Worm (Caenorhabditis elegans): ENCODE data around the gene srh-139.

The srh-139 gene

DNA sequence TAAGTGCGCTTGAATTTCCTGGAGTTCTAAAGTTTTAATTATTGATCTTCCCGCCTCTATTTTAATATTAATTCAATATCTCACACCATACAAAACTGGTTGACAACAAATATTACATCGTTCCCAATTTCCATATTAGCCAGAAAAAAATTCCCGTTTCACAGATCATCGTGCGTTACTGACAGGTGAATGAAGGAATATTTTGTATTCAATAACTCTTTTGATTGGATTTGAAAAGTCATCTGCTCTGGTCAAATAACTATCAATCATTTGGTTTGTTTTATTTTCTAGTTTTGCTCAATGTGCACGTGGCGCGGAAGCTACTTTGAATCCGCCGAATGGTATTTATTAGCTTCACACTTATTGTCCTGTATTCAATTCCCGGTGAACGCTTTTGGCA, at the start of gene srh-139:
srh-139 (plus strand) TSS at position 301 of the 400 bp plus-strand sequence.
- TF ChIP-seq pqm-1 (tag; optimal IDR thresholded peaks at IDR 0.05) (no peak), nhr-237 (tag; optimal IDR thresholded peaks at IDR 0.05) (no peak), lsy-12 (tag; optimal IDR thresholded peaks at IDR 0.05) (no peak), mml-1 (tag; optimal IDR thresholded peaks at IDR 0.05) (no peak)

DNA sequence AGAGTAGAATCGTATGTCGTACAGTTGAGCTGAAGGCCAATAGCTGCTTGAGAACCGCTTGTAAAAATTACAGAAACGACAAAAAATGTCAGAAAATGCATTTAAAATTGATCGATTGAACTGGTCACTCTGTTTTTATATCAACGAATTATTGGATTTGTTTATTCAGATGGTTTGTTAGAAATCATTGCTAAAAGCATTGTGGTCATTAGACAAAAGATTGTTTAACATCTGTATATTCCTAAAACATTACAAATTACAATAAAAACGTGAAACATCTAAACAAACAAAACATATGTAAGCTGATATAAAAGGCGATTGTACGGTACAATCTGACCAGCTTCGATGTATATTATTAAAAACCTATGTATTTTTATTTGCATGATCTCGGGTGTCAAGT, 48.3 kb upstream of the srh-139 start, which contains the start of the genes F26D2.13 and F26D2.14:
F26D2.13 (minus strand) TSS at position 101 of the 400 bp plus-strand sequence.
F26D2.14 (plus strand) TSS at position 346 of the 400 bp plus-strand sequence.
- TF ChIP-seq lsy-12 (tag; optimal IDR thresholded peaks at IDR 0.05) (no peak), ceh-9 (tag; optimal IDR thresholded peaks at IDR 0.05) (no peak), ceh-82 (tag; optimal IDR thresholded peaks at IDR 0.05) (no peak), elt-1 (tag; optimal IDR thresholded peaks at IDR 0.05) (no peak), R02D3.7 (tag; optimal IDR thresholded peaks at IDR 0.05) (no peak), zag-1 (tag; optimal IDR thresholded peaks at IDR 0.05) (no peak), unc-62 (GFP tag; optimal IDR thresholded peaks at IDR 0.05) (no peak), lin-39 (tag; optimal IDR thresholded peaks at IDR 0.05) (no peak), ZK546.5 (tag; optimal IDR thresholded peaks at IDR 0.05) (no peak), daf-12 (tag; optimal IDR thresholded peaks at IDR 0.05) (no peak), skn-1 (tag; optimal IDR thresholded peaks at IDR 0.05) (no peak), nhr-237 (tag; optimal IDR thresholded peaks at IDR 0.05) (no peak), mml-1 (tag; optimal IDR thresholded peaks at IDR 0.05) (no peak), elt-2 (tag; optimal IDR thresholded peaks at IDR 0.05) (no peak), nhr-28 (tag; optimal IDR thresholded peaks at IDR 0.05) (no peak), nhr-43 (tag; optimal IDR thresholded peaks at IDR 0.05; ENCODE audit: poor library complexity, severe bottlenecking) (no peak), tbx-2 (tag; optimal IDR thresholded peaks at IDR 0.05) (no peak), egl-27 (tag; optimal IDR thresholded peaks at IDR 0.05) (no peak)

DNA sequence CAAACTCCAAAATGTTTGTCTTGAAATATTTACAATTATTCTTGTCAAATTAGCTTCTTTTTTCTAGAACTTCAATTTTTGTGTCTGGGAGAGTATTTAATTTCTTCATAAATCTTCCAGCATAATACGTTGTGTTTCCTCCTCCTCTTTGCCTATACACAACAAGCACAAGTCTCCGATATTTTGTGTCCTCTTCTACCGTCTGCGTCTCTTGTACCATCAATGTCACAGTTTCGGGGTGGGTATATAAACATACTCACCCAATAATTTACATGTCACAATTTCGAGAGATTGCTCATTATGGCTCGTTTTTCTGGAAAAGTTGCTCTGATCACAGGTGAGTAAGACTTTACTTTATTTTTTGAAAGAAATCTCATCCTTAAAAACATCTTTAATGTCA, 46.2 kb upstream of the srh-139 start, which contains the start of gene F26D2.15:
F26D2.15 (plus strand) TSS at position 301 of the 400 bp plus-strand sequence.
- TF ChIP-seq snpc-4 (tag; optimal IDR thresholded peaks at IDR 0.05) (no peak), nhr-23 (tag; optimal IDR thresholded peaks at IDR 0.05) (no peak), nhr-76 (tag; optimal IDR thresholded peaks at IDR 0.05) (no peak), unc-39 (tag; optimal IDR thresholded peaks at IDR 0.05) (no peak), elt-3 (tag; optimal IDR thresholded peaks at IDR 0.05) (no peak), elt-1 (tag; optimal IDR thresholded peaks at IDR 0.05) (no peak)

DNA sequence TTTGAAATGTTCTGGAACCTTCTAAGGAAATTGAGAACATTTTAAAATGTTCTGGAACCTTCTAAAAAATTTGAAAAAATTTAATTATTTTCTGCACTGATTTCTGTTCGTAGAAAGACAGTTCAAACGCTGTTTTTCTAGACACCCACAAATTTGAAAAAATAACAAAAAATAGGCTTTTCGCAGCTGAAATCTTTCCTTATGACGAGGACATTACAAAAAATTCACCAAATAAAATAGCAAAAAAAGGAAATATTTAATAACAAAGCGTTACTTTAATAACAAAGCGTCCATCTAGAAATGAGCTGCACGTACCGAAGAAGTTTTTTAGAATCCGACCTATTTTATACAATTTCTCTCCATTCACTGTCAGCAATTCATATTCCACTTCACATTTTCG, 40.2 kb upstream of the srh-139 start, which contains the start of gene srh-141:
srh-141 (plus strand) TSS at position 301 of the 400 bp plus-strand sequence.
- TF ChIP-seq lin-15B (tag; optimal IDR thresholded peaks at IDR 0.05) (no peak), nhr-23 (tag; optimal IDR thresholded peaks at IDR 0.05) (no peak), elt-3 (tag; optimal IDR thresholded peaks at IDR 0.05) (no peak), unc-39 (tag; optimal IDR thresholded peaks at IDR 0.05) (no peak), elt-1 (tag; optimal IDR thresholded peaks at IDR 0.05) (no peak), ztf-11 (tag; optimal IDR thresholded peaks at IDR 0.05) (no peak), elt-2 (tag; optimal IDR thresholded peaks at IDR 0.05) (no peak), ceh-28 (tag; optimal IDR thresholded peaks at IDR 0.05) (no peak)

DNA sequence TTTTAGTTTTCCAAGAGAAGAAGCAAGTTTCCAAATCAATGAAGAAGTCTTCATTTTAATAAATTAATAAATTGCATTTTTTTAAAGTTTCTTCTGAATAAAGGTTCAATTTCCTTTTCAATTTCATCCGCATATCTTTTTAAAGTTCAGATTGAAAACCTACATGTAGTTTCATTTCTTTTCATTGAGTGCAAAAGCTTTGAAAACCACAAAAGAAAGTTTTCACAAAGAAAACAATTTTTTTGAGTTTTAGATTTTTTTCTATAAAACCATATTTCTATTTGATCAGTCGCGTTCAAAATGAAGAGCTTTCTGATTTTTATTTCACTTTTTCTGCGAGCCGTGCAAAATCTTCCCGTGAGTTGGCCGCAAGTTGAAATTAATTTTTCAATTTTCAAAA, 38.1 kb upstream of the srh-139 start, which contains the start of gene T08G3.6:
T08G3.6 (plus strand) TSS at position 301 of the 400 bp plus-strand sequence.
- TF ChIP-seq elt-1 (tag; optimal IDR thresholded peaks at IDR 0.05) (no peak), lin-39 (tag; optimal IDR thresholded peaks at IDR 0.05) (no peak), fkh-2 (tag; optimal IDR thresholded peaks at IDR 0.05) (no peak), lsy-12 (tag; optimal IDR thresholded peaks at IDR 0.05) (no peak), ZK546.5 (tag; optimal IDR thresholded peaks at IDR 0.05) (no peak), ceh-16 (tag; optimal IDR thresholded peaks at IDR 0.05) (no peak), mml-1 (tag; optimal IDR thresholded peaks at IDR 0.05) (no peak), pha-4 (tag; optimal IDR thresholded peaks at IDR 0.05) (no peak), fkh-10 (GFP tag; optimal IDR thresholded peaks at IDR 0.05) (no peak)

DNA sequence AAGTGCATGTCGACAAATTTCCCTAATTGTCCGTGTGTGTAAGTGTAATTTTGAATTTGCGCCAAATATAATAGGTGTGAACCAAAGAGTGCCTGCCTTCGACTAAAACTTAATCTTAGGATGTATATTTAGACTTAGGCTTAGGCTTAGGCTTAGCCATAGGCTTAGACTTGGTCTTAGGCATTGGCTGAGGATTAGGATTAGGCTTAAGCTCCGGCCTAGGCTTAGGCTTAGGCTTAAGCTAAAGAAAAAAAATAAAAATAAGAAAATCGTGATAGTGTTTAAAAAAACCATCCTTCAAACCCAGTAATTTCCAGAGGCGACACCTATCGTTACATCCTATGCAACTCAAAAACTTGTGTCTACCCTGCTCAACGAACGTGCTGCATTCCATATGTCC, 37.6 kb upstream of the srh-139 start:
- TF ChIP-seq R02D3.7 (tag; optimal IDR thresholded peaks at IDR 0.05), result no peak
- no peak for TF ChIP-seq nhr-28 (tag; optimal IDR thresholded peaks at IDR 0.05)
- TF ChIP-seq nhr-76 (tag; optimal IDR thresholded peaks at IDR 0.05), result no peak
- no peak for TF ChIP-seq nhr-237 (tag; optimal IDR thresholded peaks at IDR 0.05)
- no peak for TF ChIP-seq nfya-1 (tag; optimal IDR thresholded peaks at IDR 0.05; ENCODE audit: insufficient read depth)
- no peak for TF ChIP-seq ztf-4 (tag; optimal IDR thresholded peaks at IDR 0.05)
- TF ChIP-seq nhr-11 (tag; optimal IDR thresholded peaks at IDR 0.05), result no peak
- no peak for TF ChIP-seq nhr-43 (tag; optimal IDR thresholded peaks at IDR 0.05; ENCODE audit: poor library complexity, severe bottlenecking)
- no peak for TF ChIP-seq aly-2 (tag; optimal IDR thresholded peaks at IDR 0.05)
- no peak for TF ChIP-seq ceh-82 (tag; optimal IDR thresholded peaks at IDR 0.05)
- no peak for TF ChIP-seq jun-1 (tag; optimal IDR thresholded peaks at IDR 0.05)
- no peak for TF ChIP-seq elt-3 (tag; optimal IDR thresholded peaks at IDR 0.05)
- TF ChIP-seq nhr-77 (tag; optimal IDR thresholded peaks at IDR 0.05), result no peak
- no peak for TF ChIP-seq ama-1 (optimal IDR thresholded peaks at IDR 0.05)

Data from whole organism, L3 larva.